Worm (Caenorhabditis elegans) whole organism, young adult: ENCODE measurements around the gene Y105C5B.19.
"Not testable (repeated sequence)": the region's sequence is repeated elsewhere in the genome, so short reads cannot be mapped to it uniquely, and the experiment has no call there.

Source experiments
- B0336.3 ChIP-seq: fragments of 200-800 bp; sonication (Bioruptor generic); IDR thresholded peaks from 2 replicates; pipeline ENCODE4 v1.3.6; 2022; ENCODE audit warnings: missing genetic modification characterization, missing compliant biosample characterization
- D2030.7 ChIP-seq: fragments of 200-800 bp; sonication (Bioruptor generic); IDR thresholded peaks from 2 replicates; pipeline ENCODE4 v1.3.6; 2022; ENCODE audit warnings: missing genetic modification reagents, missing genetic modification characterization, missing compliant biosample characterization
- F23B12.7 ChIP-seq: sonication (generic microtip); optimal IDR thresholded peaks from 2 replicates; lab custom pipeline; 2017; ENCODE audit warnings: missing genetic modification characterization, mild to moderate bottlenecking, missing compliant biosample characterization, antibody characterized with exemption, moderate library complexity; ENCODE audit not compliant: insufficient read depth
- T07F8.4 ChIP-seq: sonication (generic microtip); optimal IDR thresholded peaks from 2 replicates; lab custom pipeline; 2016; ENCODE audit warnings: mild to moderate bottlenecking, missing genetic modification characterization, moderate library complexity, missing compliant biosample characterization
- Y53F4B.3 ChIP-seq: fragments of 200-800 bp; sonication (Bioruptor generic); IDR thresholded peaks from 2 replicates; pipeline ENCODE4 v1.3.6; 2022; ENCODE audit warnings: missing genetic modification reagents, missing genetic modification characterization, missing compliant biosample characterization
- Y53G8AR.9 ChIP-seq: fragments of 200-800 bp; sonication (Bioruptor generic); conservative IDR thresholded peaks from 2 replicates; pipeline ENCODE4 v1.3.6; 2022; ENCODE audit warnings: missing genetic modification reagents, missing genetic modification characterization, missing compliant biosample characterization
- Y56A3A.18 ChIP-seq: fragments of 200-800 bp; sonication (Bioruptor generic); IDR thresholded peaks from 2 replicates; pipeline ENCODE4 v1.3.6; 2022; ENCODE audit warnings: missing genetic modification reagents, missing genetic modification characterization, missing compliant biosample characterization
- Y95B8A.8 ChIP-seq: fragments of 200-800 bp; sonication (Bioruptor generic); IDR thresholded peaks from 2 replicates; pipeline ENCODE4 v1.3.6; 2022; ENCODE audit warnings: missing genetic modification reagents, missing genetic modification characterization, missing compliant biosample characterization
- ama-1 ChIP-seq, 3 experiments: fragments of 150-350 bp in 1 of 3; sonication (generic microtip) in 2 of 3; optimal IDR thresholded peaks; 2 replicates each; lab custom pipeline; 2014 to 2018; ENCODE audit warnings: missing biosample characterization in 2 of 3, missing genetic modification characterization in 2 of 3, missing genetic modification reagents in 2 of 3
- aptf-3 ChIP-seq: fragments of 200-800 bp; sonication (Bioruptor generic); IDR thresholded peaks from 2 replicates; pipeline ENCODE4 v1.3.6; 2022; ENCODE audit warnings: missing genetic modification characterization, missing compliant biosample characterization
- atf-7 ChIP-seq: sonication (generic microtip); optimal IDR thresholded peaks from 2 replicates; lab custom pipeline; 2017; ENCODE audit warnings: mild to moderate bottlenecking, missing genetic modification characterization, missing compliant biosample characterization
- athp-1 ChIP-seq: sonication (generic microtip); optimal IDR thresholded peaks from 2 replicates; lab custom pipeline; 2017; ENCODE audit warnings: mild to moderate bottlenecking, missing genetic modification characterization, missing compliant biosample characterization
- attf-5 ChIP-seq: fragments of 200-800 bp; sonication (Bioruptor generic); optimal IDR thresholded peaks from 2 replicates; lab custom pipeline; 2018; ENCODE audit warnings: mild to moderate bottlenecking, missing genetic modification characterization, missing compliant biosample characterization
- attf-6 ChIP-seq: fragments of 200-800 bp; sonication (Bioruptor generic); IDR thresholded peaks from 2 replicates; pipeline ENCODE4 v1.3.6; 2022; ENCODE audit warnings: missing genetic modification reagents, missing genetic modification characterization, missing compliant biosample characterization
- cebp-1 ChIP-seq, 2 experiments: fragments of 200-800 bp in 1 of 2; sonication (Bioruptor generic) in 1 of 2; sonication (generic microtip) in 1 of 2; IDR thresholded peaks in 1 of 2; optimal IDR thresholded peaks in 1 of 2; 2 replicates each; pipeline versions ENCODE4 v1.3.6 to Lab custom; 2017 to 2022; ENCODE audit warnings: missing compliant biosample characterization in 2 of 2, missing genetic modification characterization in 2 of 2, mild to moderate bottlenecking in 1 of 2, missing genetic modification reagents in 1 of 2, moderate library complexity in 1 of 2
- ceh-91 ChIP-seq: fragments of 200-800 bp; sonication (Bioruptor generic); IDR thresholded peaks from 2 replicates; pipeline ENCODE4 v1.3.6; 2022; ENCODE audit warnings: missing genetic modification reagents, missing genetic modification characterization, missing compliant biosample characterization
- dox-1 ChIP-seq: fragments of 200-800 bp; sonication (Bioruptor generic); IDR thresholded peaks from 2 replicates; pipeline ENCODE4 v1.3.6; 2022; ENCODE audit warnings: missing genetic modification reagents, missing genetic modification characterization, missing compliant biosample characterization
- him-1 ChIP-seq: sonication (generic microtip); optimal IDR thresholded peaks from 2 replicates; lab custom pipeline; 2016; ENCODE audit warnings: missing genotype, missing genetic modification reagents, missing genetic modification characterization, missing compliant biosample characterization
- hmg-1.2 ChIP-seq: fragments of 200-800 bp; sonication (Bioruptor generic); IDR thresholded peaks from 2 replicates; pipeline ENCODE4 v1.3.6; 2022; ENCODE audit warnings: missing genetic modification reagents, missing genetic modification characterization, missing compliant biosample characterization
- hmg-20 ChIP-seq: fragments of 200-800 bp; sonication (Bioruptor generic); IDR thresholded peaks from 2 replicates; pipeline ENCODE4 v1.3.6; 2022; ENCODE audit warnings: missing genetic modification reagents, missing genetic modification characterization, missing compliant biosample characterization
- hsf-1 ChIP-seq: fragments of 200-800 bp; sonication (Bioruptor generic); IDR thresholded peaks from 2 replicates; pipeline ENCODE4 v1.3.6; 2022; ENCODE audit warnings: missing genetic modification reagents, missing genetic modification characterization, missing compliant biosample characterization
- madf-3 ChIP-seq: fragments of 200-800 bp; sonication (Bioruptor generic); IDR thresholded peaks from 2 replicates; pipeline ENCODE4 v1.3.6; 2022; ENCODE audit warnings: missing genetic modification reagents, missing genetic modification characterization, missing compliant biosample characterization
- mxl-1 ChIP-seq: sonication (generic microtip); optimal IDR thresholded peaks from 2 replicates; lab custom pipeline; 2016; ENCODE audit warnings: missing genetic modification characterization, missing compliant biosample characterization
- nfyb-1 ChIP-seq: fragments of 200-800 bp; sonication (Bioruptor generic); IDR thresholded peaks from 2 replicates; pipeline ENCODE4 v1.3.6; 2022; ENCODE audit warnings: missing genetic modification reagents, missing genetic modification characterization, missing compliant biosample characterization
- nhr-120 ChIP-seq: fragments of 200-800 bp; sonication (Bioruptor generic); IDR thresholded peaks from 2 replicates; pipeline ENCODE4 v1.3.6; 2022; ENCODE audit warnings: missing genetic modification characterization, missing compliant biosample characterization
- nhr-179 ChIP-seq: sonication (generic microtip); optimal IDR thresholded peaks from 2 replicates; lab custom pipeline; 2016; ENCODE audit warnings: mild to moderate bottlenecking, missing genetic modification characterization, missing compliant biosample characterization
- nhr-80 ChIP-seq: sonication (generic microtip); optimal IDR thresholded peaks from 2 replicates; lab custom pipeline; 2016; ENCODE audit warnings: missing genetic modification characterization, missing compliant biosample characterization
- nhr-90 ChIP-seq: sonication (generic microtip); optimal IDR thresholded peaks from 2 replicates; lab custom pipeline; 2016; ENCODE audit warnings: missing genotype, mild to moderate bottlenecking, missing genetic modification characterization, missing compliant biosample characterization
- rcor-1 ChIP-seq: fragments of 200-800 bp; sonication (Bioruptor generic); IDR thresholded peaks from 2 replicates; pipeline ENCODE4 v1.3.6; 2022; ENCODE audit warnings: missing genetic modification reagents, missing genetic modification characterization, missing compliant biosample characterization
- repo-1 ChIP-seq: sonication (generic microtip); optimal IDR thresholded peaks from 2 replicates; lab custom pipeline; 2017; ENCODE audit warnings: mild to moderate bottlenecking, missing genetic modification characterization, missing compliant biosample characterization
- rpc-1 ChIP-seq, 2 experiments: fragments of 150-350 bp in 1 of 2; sonication (generic microtip) in 1 of 2; optimal IDR thresholded peaks; 2 replicates each; lab custom pipeline; 2014 to 2018; ENCODE audit warnings: missing biosample characterization in 1 of 2, missing genetic modification characterization in 1 of 2, missing genetic modification reagents in 1 of 2, missing genotype in 1 of 2
- snpc-1.3 ChIP-seq: sonication (generic microtip); optimal IDR thresholded peaks from 2 replicates; lab custom pipeline; 2017; ENCODE audit warnings: missing genetic modification characterization, mild to moderate bottlenecking, missing compliant biosample characterization, antibody characterized with exemption, moderate library complexity, missing genotype, missing genetic modification reagents; ENCODE audit not compliant: insufficient read depth
- snpc-3.4 ChIP-seq: sonication (generic microtip); optimal IDR thresholded peaks from 2 replicates; lab custom pipeline; 2017; ENCODE audit warnings: missing genetic modification characterization, mild to moderate bottlenecking, missing compliant biosample characterization, antibody characterized with exemption, moderate library complexity, missing genotype, missing genetic modification reagents
- snpc-4 ChIP-seq, 5 experiments: fragments of 150-350 bp in 1 of 5; sonication (generic microtip) in 4 of 5; optimal IDR thresholded peaks; 2 replicates each; lab custom pipeline; 2014 to 2018; ENCODE audit warnings: missing genetic modification characterization in 5 of 5, missing biosample characterization in 3 of 5, antibody characterized with exemption in 2 of 5, mild to moderate bottlenecking in 2 of 5, missing compliant biosample characterization in 2 of 5, missing genotype in 2 of 5, moderate library complexity in 2 of 5, missing genetic modification reagents in 1 of 5
- zfh-2 ChIP-seq: fragments of 200-800 bp; sonication (Bioruptor generic); conservative IDR thresholded peaks from 2 replicates; pipeline ENCODE4 v1.3.6; 2022; ENCODE audit warnings: missing genetic modification reagents, missing genetic modification characterization, missing compliant biosample characterization
- ztf-25 ChIP-seq: fragments of 200-800 bp; sonication (Bioruptor generic); IDR thresholded peaks from 2 replicates; pipeline ENCODE4 v1.3.6; 2022; ENCODE audit warnings: missing genetic modification reagents, missing genetic modification characterization, missing compliant biosample characterization
- ztf-3 ChIP-seq: fragments of 200-800 bp; sonication (Bioruptor generic); optimal IDR thresholded peaks from 2 replicates; lab custom pipeline; 2018; ENCODE audit warnings: mild to moderate bottlenecking, missing genetic modification characterization, missing compliant biosample characterization

The Y105C5B.19 gene

ce11 chrIV:15938471-15938870 is 45.3 kb downstream of the Y105C5B.19 start:
- TF ChIP-seq zfh-2 (GFP tag; lab: Robert Waterston, UW) (peak; percentile 36; the same call in 1 of the 2 replicates), ztf-3 (GFP tag; lab: Kevin White, UChicago) (no peak), snpc-4 (GFP tag; optimal IDR thresholded peaks at IDR 0.05; lab: Kevin White, UChicago) (no peak), snpc-4 (tag; optimal IDR thresholded peaks at IDR 0.05; lab: Kevin White, UChicago) (peak in 1 of 4 experiments; percentile 88), ceh-91 (GFP tag; lab: Robert Waterston, UW) (no peak), dox-1 (GFP tag; lab: Robert Waterston, UW) (0 out of 2 replicates have a peak, but pooled peaks have one; percentile 23), attf-6 (GFP tag; lab: Robert Waterston, UW) (peak; percentile 52; the same call in 1 of the 2 replicates)

- TF ChIP-seq atf-7 (tag; lab: Kevin White, UChicago), result no peak
- no peak for TF ChIP-seq snpc-4 (GFP tag; optimal IDR thresholded peaks at IDR 0.05; lab: Kevin White, UChicago)
- TF ChIP-seq snpc-4 (tag; optimal IDR thresholded peaks at IDR 0.05; lab: Kevin White, UChicago), result peak in 1 of 4 experiments; percentile 81
These were observed 46.7 kb downstream of the Y105C5B.19 start for ce11 chrIV:15937088-15937487.

ce11 chrIV:15933814-15934213 is 50.0 kb downstream of the Y105C5B.19 start, which contains the start of gene srv-16:
TSS of gene srv-16 (minus strand) at chrIV:15933914.
- TF ChIP-seq T07F8.4 (no peak), snpc-4 (GFP tag; optimal IDR thresholded peaks at IDR 0.05; lab: Kevin White, UChicago) (no peak), snpc-4 (tag; optimal IDR thresholded peaks at IDR 0.05; lab: Kevin White, UChicago) (peak in 1 of 4 experiments; percentile 44)
- TF ChIP-seq, all 124 proteins: peak for 1

DNA sequence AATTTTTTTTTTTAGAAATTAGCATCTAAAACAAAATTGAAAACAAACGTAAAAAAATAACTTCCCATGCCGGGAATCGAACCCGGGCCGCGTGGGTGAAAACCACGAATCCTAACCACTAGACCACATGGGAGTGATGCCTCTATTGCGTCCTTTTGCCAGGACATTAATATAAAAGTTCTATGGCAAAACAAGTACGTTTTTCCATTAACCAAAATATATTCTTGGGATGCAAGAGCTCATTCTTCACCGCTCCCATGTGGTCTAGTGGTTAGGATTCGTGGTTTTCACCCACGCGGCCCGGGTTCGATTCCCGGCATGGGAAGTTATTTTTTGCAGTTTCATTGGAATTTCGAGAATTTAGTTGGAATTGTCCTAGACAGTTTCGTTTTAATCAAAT is 50.7 kb downstream of the Y105C5B.19 start:
- TF ChIP-seq Y56A3A.18 (GFP tag; lab: Robert Waterston, UW), result peak; percentile 87
- peak; percentile 88 for TF ChIP-seq hsf-1 (GFP tag; lab: Robert Waterston, UW)
- peak; percentile 16 for TF ChIP-seq nhr-80
- peak; percentile 49; the same call in 1 of the 2 replicates for TF ChIP-seq rcor-1 (GFP tag; lab: Robert Waterston, UW)
- peak; percentile 71; the same call in 1 of the 2 replicates for TF ChIP-seq hmg-20 (GFP tag; lab: Robert Waterston, UW)
- TF ChIP-seq madf-3 (GFP tag; lab: Robert Waterston, UW), result peak; percentile 75; the same call in 1 of the 2 replicates
- peak; percentile 65; the same call in 1 of the 2 replicates for TF ChIP-seq D2030.7 (GFP tag; lab: Robert Waterston, UW)
- peak; percentile 63 for TF ChIP-seq T07F8.4
- peak; percentile 49 for TF ChIP-seq snpc-3.4
- TF ChIP-seq mxl-1 (tag; lab: Kevin White, UChicago), result peak; percentile 64
- TF ChIP-seq Y53F4B.3 (GFP tag; lab: Robert Waterston, UW), result peak; percentile 79
- TF ChIP-seq nhr-90 (tag; lab: Kevin White, UChicago), result peak; percentile 77
- peak; percentile 72 for TF ChIP-seq hmg-1.2
- TF ChIP-seq atf-7 (tag; lab: Kevin White, UChicago), result peak; percentile 41
- 0 out of 2 replicates have a peak, but pooled peaks have one; percentile 62 for TF ChIP-seq nhr-120 (GFP tag; lab: Robert Waterston, UW)
- peak; percentile 3 for TF ChIP-seq F23B12.7
- TF ChIP-seq attf-5 (GFP tag; lab: Kevin White, UChicago), result peak; percentile 11
- peak; percentile 76 for TF ChIP-seq dox-1 (GFP tag; lab: Robert Waterston, UW)
- TF ChIP-seq nhr-179 (tag; lab: Kevin White, UChicago), result peak; percentile 19
- peak; percentile 67 for TF ChIP-seq athp-1
- TF ChIP-seq snpc-1.3, result peak; percentile 77
- 0 out of 2 replicates have a peak, but pooled peaks have one; percentile 30 for TF ChIP-seq Y95B8A.8 (GFP tag; lab: Robert Waterston, UW)
- TF ChIP-seq ztf-25 (GFP tag; lab: Robert Waterston, UW), result peak; percentile 82
- TF ChIP-seq ama-1 (optimal IDR thresholded peaks at IDR 0.05; lab: Kevin White, UChicago); cebp-1 (GFP tag; IDR thresholded peaks at IDR 0.05; lab: Robert Waterston, UW): not testable (repeated sequence)
- TF ChIP-seq ama-1 (GFP tag; optimal IDR thresholded peaks at IDR 0.05; lab: Kevin White, UChicago), result peak in 1 of 2 experiments; percentile 46
- peak; percentile 56 for TF ChIP-seq B0336.3 (GFP tag; lab: Robert Waterston, UW)
- peak; percentile 65 for TF ChIP-seq him-1 (tag; lab: Kevin White, UChicago)
- 0 out of 2 replicates have a peak, but pooled peaks have one; percentile 23 for TF ChIP-seq Y53G8AR.9 (GFP tag; lab: Robert Waterston, UW)
- peak; percentile 79 for TF ChIP-seq nfyb-1 (GFP tag; lab: Robert Waterston, UW)
- TF ChIP-seq rpc-1 (optimal IDR thresholded peaks at IDR 0.05; lab: Kevin White, UChicago), result peak; percentile 76
- TF ChIP-seq rpc-1 (tag; optimal IDR thresholded peaks at IDR 0.05; lab: Kevin White, UChicago), result peak; percentile 86
- TF ChIP-seq cebp-1 (tag; optimal IDR thresholded peaks at IDR 0.05; lab: Kevin White, UChicago), result peak; percentile 56
- TF ChIP-seq ceh-91 (GFP tag; lab: Robert Waterston, UW), result peak; percentile 17; the same call in 1 of the 2 replicates
- peak; percentile 97 for TF ChIP-seq attf-6 (GFP tag; lab: Robert Waterston, UW)
- peak; percentile 27 for TF ChIP-seq repo-1
- TF ChIP-seq aptf-3, result peak; percentile 46; the same call in 1 of the 2 replicates
